Worm (Caenorhabditis elegans) whole organism, L4 larva: ENCODE measurements around the gene acs-14.

Experiments used
- F26F4.8 ChIP-seq: fragments of 200-800 bp; sonication (Bioruptor generic); conservative IDR thresholded peaks from 2 replicates; pipeline ENCODE4 v1.3.6; 2022; ENCODE audit warnings: missing genetic modification characterization, missing compliant biosample characterization
- F37D6.2 ChIP-seq: sonication (generic microtip); optimal IDR thresholded peaks from 2 replicates; lab custom pipeline; 2016; ENCODE audit warnings: mild to moderate bottlenecking, missing genetic modification characterization, missing compliant biosample characterization
- F44E2.7 ChIP-seq: fragments of 200-800 bp; sonication (Bioruptor generic); IDR thresholded peaks from 2 replicates; pipeline ENCODE4 v2.1.2; 2022; ENCODE audit warnings: missing genetic modification characterization, missing compliant biosample characterization
- F49E8.2 ChIP-seq: sonication (generic microtip); optimal IDR thresholded peaks from 2 replicates; lab custom pipeline; 2016; ENCODE audit warnings: missing compliant biosample characterization, mild to moderate bottlenecking, missing genetic modification characterization, borderline replicate concordance
- T26A8.4 ChIP-seq: fragments of 200-800 bp; sonication (Bioruptor generic); IDR thresholded peaks from 2 replicates; pipeline ENCODE4 v1.3.6; 2022; ENCODE audit warnings: missing genetic modification characterization, missing compliant biosample characterization
- Y105C5A.15 ChIP-seq: fragments of 200-800 bp; sonication (Bioruptor generic); IDR thresholded peaks from 2 replicates; pipeline ENCODE4 v1.3.6; 2022; ENCODE audit warnings: missing genetic modification characterization, missing compliant biosample characterization
- Y75B8A.6 ChIP-seq: fragments of 200-800 bp; sonication (Bioruptor generic); IDR thresholded peaks from 2 replicates; pipeline ENCODE4 v1.3.6; 2022; ENCODE audit warnings: missing genetic modification reagents, missing genetic modification characterization, missing compliant biosample characterization
- ZK546.5 ChIP-seq, 2 experiments: sonication (generic microtip); optimal IDR thresholded peaks; 2 replicates each; lab custom pipeline; 2017; ENCODE audit warnings: missing biosample characterization in 2 of 2, missing genetic modification characterization in 2 of 2
- ama-1 ChIP-seq: fragments of 150-350 bp; optimal IDR thresholded peaks from 2 replicates; lab custom pipeline; 2014; ENCODE audit warnings: inconsistent platforms, mixed read lengths
- arid-1 ChIP-seq: fragments of 200-800 bp; sonication (Bioruptor generic); conservative IDR thresholded peaks from 2 replicates; pipeline ENCODE4 v1.3.6; 2022; ENCODE audit warnings: missing genetic modification reagents, missing genetic modification characterization, missing compliant biosample characterization
- ceh-28 ChIP-seq: fragments of 150-350 bp; optimal IDR thresholded peaks from 2 replicates; lab custom pipeline; 2014; ENCODE audit warnings: missing biosample characterization, missing genetic modification reagents, missing genetic modification characterization
- ceh-62 ChIP-seq: sonication (generic microtip); optimal IDR thresholded peaks from 2 replicates; lab custom pipeline; 2017; ENCODE audit warnings: missing biosample characterization, missing genetic modification characterization
- ctbp-1 ChIP-seq: fragments of 200-800 bp; sonication (Bioruptor generic); IDR thresholded peaks from 2 replicates; pipeline ENCODE4 v1.3.6; 2022; ENCODE audit warnings: missing genetic modification reagents, missing genetic modification characterization, missing compliant biosample characterization
- daf-12 ChIP-seq: fragments of 150-350 bp; optimal IDR thresholded peaks from 2 replicates; lab custom pipeline; 2014; ENCODE audit warnings: missing biosample characterization, missing genetic modification reagents, missing genetic modification characterization
- daf-16 ChIP-seq, 3 experiments: sonication (generic microtip); optimal IDR thresholded peaks; 2 replicates each; lab custom pipeline; 2016 to 2017; ENCODE audit warnings: missing genetic modification characterization in 3 of 3, missing genetic modification reagents in 3 of 3, mild to moderate bottlenecking in 2 of 3, missing compliant biosample characterization in 2 of 3, missing biosample characterization in 1 of 3, moderate library complexity in 1 of 3
- dmd-6 ChIP-seq: fragments of 200-800 bp; sonication (Bioruptor generic); IDR thresholded peaks from 2 replicates; pipeline ENCODE4 v1.3.6; 2022; ENCODE audit warnings: missing genetic modification reagents, missing genetic modification characterization, missing compliant biosample characterization
- dpl-1 ChIP-seq: fragments of 150-350 bp; optimal IDR thresholded peaks from 2 replicates; lab custom pipeline; 2014; ENCODE audit warnings: missing biosample characterization, missing genetic modification reagents, missing genetic modification characterization
- egl-43 ChIP-seq: fragments of 200-800 bp; sonication (Bioruptor generic); IDR thresholded peaks from 2 replicates; pipeline ENCODE4 v1.3.6; 2022; ENCODE audit warnings: missing genetic modification reagents, missing genetic modification characterization, missing compliant biosample characterization
- hif-1 ChIP-seq, 2 experiments: sonication (generic microtip); optimal IDR thresholded peaks; 2 replicates each; lab custom pipeline; 2016 to 2017; ENCODE audit warnings: missing compliant biosample characterization in 2 of 2, missing genetic modification characterization in 2 of 2, missing genetic modification reagents in 2 of 2, missing genotype in 2 of 2, mild to moderate bottlenecking in 1 of 2
- hlh-11 ChIP-seq: fragments of 200-800 bp; sonication (Bioruptor generic); optimal IDR thresholded peaks from 2 replicates; lab custom pipeline; 2018; ENCODE audit warnings: mild to moderate bottlenecking, missing genetic modification characterization, missing compliant biosample characterization
- hmg-1.1 ChIP-seq: fragments of 200-800 bp; sonication (Bioruptor generic); IDR thresholded peaks from 2 replicates; pipeline ENCODE4 v1.3.6; 2022; ENCODE audit warnings: missing genetic modification reagents, missing genetic modification characterization, missing compliant biosample characterization
- jun-1 ChIP-seq: fragments of 150-350 bp; optimal IDR thresholded peaks from 2 replicates; lab custom pipeline; 2014; ENCODE audit warnings: missing biosample characterization, missing genetic modification reagents, missing genetic modification characterization
- lin-29 ChIP-seq: fragments of 200-800 bp; sonication (Bioruptor generic); IDR thresholded peaks from 2 replicates; pipeline ENCODE4 v1.3.6; 2022; ENCODE audit warnings: missing genetic modification reagents, missing genetic modification characterization, missing compliant biosample characterization
- lin-38 ChIP-seq: fragments of 200-800 bp; sonication (Bioruptor generic); IDR thresholded peaks from 2 replicates; pipeline ENCODE4 v1.3.6; 2022; ENCODE audit warnings: missing genetic modification reagents, missing genetic modification characterization, missing compliant biosample characterization
- lin-39 ChIP-seq: fragments of 150-350 bp; optimal IDR thresholded peaks from 2 replicates; lab custom pipeline; 2014; ENCODE audit warnings: missing biosample characterization, missing genetic modification reagents, missing genetic modification characterization
- madf-5 ChIP-seq, 2 experiments: fragments of 200-800 bp; sonication (Bioruptor generic); IDR thresholded peaks; 2 replicates each; pipeline ENCODE4 v1.3.6; 2022; ENCODE audit warnings: missing compliant biosample characterization in 2 of 2, missing genetic modification characterization in 2 of 2
- mes-2 ChIP-seq: sonication (generic microtip); optimal IDR thresholded peaks from 2 replicates; lab custom pipeline; 2016; ENCODE audit warnings: missing genotype, mild to moderate bottlenecking, missing genetic modification characterization, missing compliant biosample characterization; ENCODE audit not compliant: poor library complexity, severe bottlenecking
- mxl-2 ChIP-seq: fragments of 200-800 bp; sonication (Bioruptor generic); conservative IDR thresholded peaks from 2 replicates; pipeline ENCODE4 v1.3.6; 2022; ENCODE audit warnings: missing genetic modification reagents, missing genetic modification characterization, missing compliant biosample characterization
- nhr-102 ChIP-seq: sonication (generic microtip); optimal IDR thresholded peaks from 2 replicates; lab custom pipeline; 2016; ENCODE audit warnings: mild to moderate bottlenecking, missing genetic modification characterization, moderate library complexity, missing compliant biosample characterization
- nhr-25 ChIP-seq: sonication (generic microtip); optimal IDR thresholded peaks from 2 replicates; lab custom pipeline; 2017; ENCODE audit warnings: missing genetic modification characterization, mild to moderate bottlenecking, missing compliant biosample characterization, antibody characterized with exemption, moderate library complexity, borderline replicate concordance; ENCODE audit not compliant: insufficient read depth
- nhr-42 ChIP-seq: fragments of 200-800 bp; sonication (Bioruptor generic); IDR thresholded peaks from 2 replicates; pipeline ENCODE4 v1.3.6; 2022; ENCODE audit warnings: missing genetic modification characterization, missing compliant biosample characterization
- nhr-6 ChIP-seq: fragments of 150-350 bp; optimal IDR thresholded peaks from 2 replicates; lab custom pipeline; 2014; ENCODE audit warnings: missing biosample characterization, missing genetic modification characterization
- nhr-76 ChIP-seq: fragments of 150-350 bp; optimal IDR thresholded peaks from 2 replicates; lab custom pipeline; 2014; ENCODE audit warnings: missing biosample characterization, missing genetic modification characterization
- nhr-77 ChIP-seq: fragments of 150-350 bp; optimal IDR thresholded peaks from 2 replicates; lab custom pipeline; 2014; ENCODE audit warnings: missing biosample characterization, missing genetic modification characterization
- pha-4 ChIP-seq, 2 experiments: fragments of 150-350 bp in 1 of 2; fragments of 200-800 bp in 1 of 2; sonication (Bioruptor generic) in 1 of 2; IDR thresholded peaks in 1 of 2; optimal IDR thresholded peaks in 1 of 2; 2 replicates each; pipeline versions ENCODE4 v1.3.6 to Lab custom; 2014 to 2022; ENCODE audit warnings: missing genetic modification characterization in 2 of 2, missing genetic modification reagents in 2 of 2, missing biosample characterization in 1 of 2, missing compliant biosample characterization in 1 of 2
- rbr-2 ChIP-seq: sonication (generic microtip); optimal IDR thresholded peaks from 2 replicates; lab custom pipeline; 2016; ENCODE audit warnings: missing genotype, missing genetic modification characterization, missing compliant biosample characterization
- sdz-12 ChIP-seq: fragments of 200-800 bp; sonication (Bioruptor generic); optimal IDR thresholded peaks from 2 replicates; lab custom pipeline; 2018; ENCODE audit warnings: mild to moderate bottlenecking, missing genetic modification characterization, missing compliant biosample characterization
- spr-1 ChIP-seq: sonication (generic microtip); optimal IDR thresholded peaks from 2 replicates; lab custom pipeline; 2016; ENCODE audit warnings: mild to moderate bottlenecking, missing genetic modification characterization, missing compliant biosample characterization
- spr-3 ChIP-seq: fragments of 200-800 bp; sonication (Bioruptor generic); optimal IDR thresholded peaks from 2 replicates; lab custom pipeline; 2018; ENCODE audit warnings: mild to moderate bottlenecking, missing genetic modification characterization, missing compliant biosample characterization
- unc-130 ChIP-seq: sonication (generic microtip); optimal IDR thresholded peaks from 2 replicates; lab custom pipeline; 2016; ENCODE audit warnings: missing genetic modification reagents, missing genetic modification characterization, missing compliant biosample characterization
- unc-39 ChIP-seq: sonication (generic microtip); optimal IDR thresholded peaks from 2 replicates; lab custom pipeline; 2017; ENCODE audit warnings: missing biosample characterization, missing genetic modification characterization
- unc-62 ChIP-seq, 3 experiments: fragments of 150-350 bp in 1 of 3; sonication (generic microtip); optimal IDR thresholded peaks in 2 of 3; peaks in 1 of 3; 1 replicate in 1 of 3; 2 replicates in 2 of 3; lab custom pipeline; 2014 to 2017; ENCODE audit warnings: missing biosample characterization in 3 of 3, missing genetic modification characterization in 3 of 3, missing genetic modification reagents in 3 of 3, missing genotype in 1 of 3
- vab-7 ChIP-seq: fragments of 200-800 bp; sonication (Bioruptor generic); IDR thresholded peaks from 2 replicates; pipeline ENCODE4 v1.3.6; 2022; ENCODE audit warnings: missing genetic modification reagents, missing genetic modification characterization, missing compliant biosample characterization
- zag-1 ChIP-seq: fragments of 150-350 bp; optimal IDR thresholded peaks from 2 replicates; lab custom pipeline; 2014; ENCODE audit warnings: missing biosample characterization, missing genetic modification characterization
- zip-11 ChIP-seq: fragments of 200-800 bp; sonication (Bioruptor generic); IDR thresholded peaks from 2 replicates; pipeline ENCODE4 v1.3.6; 2022; ENCODE audit warnings: missing genetic modification characterization, missing compliant biosample characterization
- zip-2 ChIP-seq: fragments of 150-350 bp; optimal IDR thresholded peaks from 2 replicates; lab custom pipeline; 2014; ENCODE audit warnings: missing biosample characterization, missing genetic modification characterization
- ztf-11 ChIP-seq: fragments of 150-350 bp; optimal IDR thresholded peaks from 2 replicates; lab custom pipeline; 2014; ENCODE audit warnings: missing biosample characterization, missing genetic modification characterization

The acs-14 gene

ce11 chrV:9503152-9503817 lies 4.6 kb upstream of the acs-14 start (continued):
- peak in 1 of 2 experiments; percentile 81 for TF ChIP-seq daf-16 (GFP tag; optimal IDR thresholded peaks at IDR 0.05; lab: Kevin White, UChicago)
- peak; percentile 51 for TF ChIP-seq daf-16 (tag; optimal IDR thresholded peaks at IDR 0.05; lab: Kevin White, UChicago)
- peak; percentile 68 for TF ChIP-seq nhr-102 (tag; lab: Kevin White, UChicago)
- 0 out of 2 replicates have a peak, but pooled peaks have one; percentile 80 for TF ChIP-seq Y75B8A.6 (GFP tag; lab: Robert Waterston, UW)
- no peak for TF ChIP-seq ama-1 (lab: Kevin White, UChicago)
- peak; percentile 84 for TF ChIP-seq dmd-6 (GFP tag; lab: Robert Waterston, UW)
- peak; percentile 14 to 45 for TF ChIP-seq hif-1 (tag; optimal IDR thresholded peaks at IDR 0.05; lab: Kevin White, UChicago)
- peak; percentile 81 for TF ChIP-seq nhr-42 (GFP tag; lab: Robert Waterston, UW)
- peak; percentile 75 for TF ChIP-seq rbr-2 (tag; lab: Kevin White, UChicago)
- TF ChIP-seq ZK546.5 (tag; optimal IDR thresholded peaks at IDR 0.05; lab: Kevin White, UChicago) = no peak
- no peak for TF ChIP-seq ceh-28
- no peak; the same call in 1 of the 2 replicates for TF ChIP-seq lin-38 (GFP tag; lab: Robert Waterston, UW)
- peak; percentile 71 for TF ChIP-seq mes-2
- TF ChIP-seq jun-1 (tag; lab: Kevin White, UChicago) = no peak
- TF ChIP-seq pha-4 (GFP tag; IDR thresholded peaks at IDR 0.05; lab: Robert Waterston, UW) = peak; percentile 88; the same call in 1 of the 2 replicates
- TF ChIP-seq pha-4 (tag; optimal IDR thresholded peaks at IDR 0.05; lab: Kevin White, UChicago) = no peak
- peak; percentile 87 for TF ChIP-seq hmg-1.1 (GFP tag; lab: Robert Waterston, UW)
- TF ChIP-seq F26F4.8 (GFP tag; lab: Robert Waterston, UW) = peak; percentile 77; the same call in 1 of the 2 replicates
- TF ChIP-seq dpl-1 (GFP tag; lab: Kevin White, UChicago) = peak; percentile 21
- TF ChIP-seq mxl-2 = 0 out of 2 replicates have a peak, but pooled peaks have one; percentile 12
- TF ChIP-seq unc-130 (GFP tag; lab: Kevin White, UChicago) = no peak
- TF ChIP-seq T26A8.4 (GFP tag; lab: Robert Waterston, UW) = peak; percentile 88
- TF ChIP-seq madf-5 (GFP tag; IDR thresholded peaks at IDR 0.05; lab: Robert Waterston, UW) = peak; percentile 72 to 73; a peak in 1 of 4 replicates
- TF ChIP-seq lin-29 (GFP tag; lab: Robert Waterston, UW) = peak; percentile 56; the same call in 1 of the 2 replicates
- peak; percentile 78 for TF ChIP-seq arid-1
- peak; percentile 35 for TF ChIP-seq F37D6.2
- no peak for TF ChIP-seq sdz-12 (GFP tag; lab: Kevin White, UChicago)
- TF ChIP-seq nhr-76 (tag; lab: Kevin White, UChicago) = no peak
- TF ChIP-seq egl-43 (GFP tag; lab: Robert Waterston, UW) = no peak; the same call in 1 of the 2 replicates
- TF ChIP-seq zip-11 (GFP tag; lab: Robert Waterston, UW) = 0 out of 2 replicates have a peak, but pooled peaks have one; percentile 49
- no peak for TF ChIP-seq lin-39 (tag; lab: Kevin White, UChicago)
- TF ChIP-seq zip-2 (tag; lab: Kevin White, UChicago) = no peak
- TF ChIP-seq ztf-11 (tag; lab: Kevin White, UChicago) = no peak
- TF ChIP-seq nhr-77 (tag; lab: Kevin White, UChicago) = peak; percentile 12
- TF ChIP-seq F49E8.2 = no peak
- no peak for TF ChIP-seq daf-12
- peak; percentile 65 for TF ChIP-seq hlh-11 (tag; lab: Kevin White, UChicago)
- peak in 1 of 2 experiments; percentile 93 for TF ChIP-seq unc-62 (GFP tag; optimal IDR thresholded peaks at IDR 0.05 in 1 of 2; lab: Kevin White, UChicago)
- TF ChIP-seq unc-62 (tag; optimal IDR thresholded peaks at IDR 0.05; lab: Kevin White, UChicago) = no peak
- TF ChIP-seq nhr-6 (tag; lab: Kevin White, UChicago) = no peak
- TF ChIP-seq Y105C5A.15 (GFP tag; lab: Robert Waterston, UW) = no peak
- no peak for TF ChIP-seq zag-1 (tag; lab: Kevin White, UChicago)
- TF ChIP-seq unc-39 (tag; lab: Kevin White, UChicago) = no peak
- TF ChIP-seq spr-1 (tag; lab: Kevin White, UChicago) = peak; percentile 41
- peak; percentile 80 for TF ChIP-seq vab-7 (GFP tag; lab: Robert Waterston, UW)
- TF ChIP-seq F44E2.7 (GFP tag; lab: Robert Waterston, UW) = 0 out of 2 replicates have a peak, but pooled peaks have one; percentile 69
- TF ChIP-seq spr-3 (GFP tag; lab: Kevin White, UChicago) = no peak
- TF ChIP-seq nhr-25 (tag; lab: Kevin White, UChicago) = peak; percentile 39
- TF ChIP-seq ceh-62 = no peak
- TF ChIP-seq ctbp-1 (GFP tag; lab: Robert Waterston, UW) = peak; percentile 87
